Fruit fly (Drosophila melanogaster): Measurements from ENCODE around the gene cyst.

- TF ChIP-seq fd59A (GFP tag; optimal IDR thresholded peaks at IDR 0.05) (no peak), CG16779 (tag; optimal IDR thresholded peaks at IDR 0.05) (no peak), CG11902 (GFP tag; optimal IDR thresholded peaks at IDR 0.05) (no peak), Sox102F (GFP tag; optimal IDR thresholded peaks at IDR 0.05) (no peak), CG34406 (GFP tag; optimal IDR thresholded peaks at IDR 0.05) (no peak), Blimp-1 (GFP tag; optimal IDR thresholded peaks at IDR 0.05) (no peak), acj6 (GFP tag; optimal IDR thresholded peaks at IDR 0.05) (no peak), Hr39 (GFP tag; optimal IDR thresholded peaks at IDR 0.05) (no peak)
These were observed 31.7 kb upstream of the cyst start, which contains the start of gene CG13081 for dm6 chr2L:19540307-19540706.

Measured in whole organism, prepupa.